Fruit fly (Drosophila melanogaster): ENCODE measurements around the gene Eaf6.

Gene Eaf6

dm6 chr3L:5577250-5578138 lies 30.6 kb downstream of the Eaf6 start, which contains the start of gene Msr-110 (continued):
- peak; percentile 95 for TF ChIP-seq eg (GFP tag; IDR thresholded peaks at IDR 0.05)
- peak; percentile 95 for TF ChIP-seq CG34406 (GFP tag; optimal IDR thresholded peaks at IDR 0.05)
- peak; percentile 63 for TF ChIP-seq CG31627 (GFP tag; optimal IDR thresholded peaks at IDR 0.05)
- TF ChIP-seq CG10669 (GFP tag; optimal IDR thresholded peaks at IDR 0.05), result peak; percentile 92
- peak; percentile 96 for TF ChIP-seq vri (GFP tag; optimal IDR thresholded peaks at IDR 0.05)
- TF ChIP-seq Eip75B (GFP tag; optimal IDR thresholded peaks at IDR 0.05), result peak; percentile 86
- TF ChIP-seq salr (GFP tag; optimal IDR thresholded peaks at IDR 0.05), result peak; percentile 91 to 96
- TF ChIP-seq Met (GFP tag; optimal IDR thresholded peaks at IDR 0.05), result peak; percentile 79
- peak; percentile 95 for TF ChIP-seq spab (GFP tag; optimal IDR thresholded peaks at IDR 0.05)
- TF ChIP-seq CG6854 (GFP tag; optimal IDR thresholded peaks at IDR 0.05), result peak; percentile 95
- TF ChIP-seq CG9139 (GFP tag; optimal IDR thresholded peaks at IDR 0.05), result peak; percentile 99
- peak; percentile 87 for TF ChIP-seq Sox15 (GFP tag; optimal IDR thresholded peaks at IDR 0.05)
- TF ChIP-seq Gug (GFP tag; IDR thresholded peaks at IDR 0.05), result peak; percentile 83
- peak; percentile 82 for TF ChIP-seq Eip93F (GFP tag; optimal IDR thresholded peaks at IDR 0.05)
- TF ChIP-seq pdm3 (GFP tag; optimal IDR thresholded peaks at IDR 0.05), result peak; percentile 83
- peak; percentile 86 for TF ChIP-seq fd59A (GFP tag; optimal IDR thresholded peaks at IDR 0.05)
- peak; percentile 86 for TF ChIP-seq CG7368 (GFP tag; optimal IDR thresholded peaks at IDR 0.05)
- peak; percentile 26 for TF ChIP-seq fkh (GFP tag; optimal IDR thresholded peaks at IDR 0.05)
- TF ChIP-seq CG6163 (GFP tag; IDR thresholded peaks at IDR 0.05), result peak; percentile 98
- peak; percentile 78 for TF ChIP-seq Sox14 (GFP tag; optimal IDR thresholded peaks at IDR 0.05)
- peak; percentile 97 for TF ChIP-seq net (GFP tag; optimal IDR thresholded peaks at IDR 0.05)
- peak; percentile 93 for TF ChIP-seq Lpt (GFP tag; optimal IDR thresholded peaks at IDR 0.05)
- peak; percentile 70 for TF ChIP-seq CG8319 (GFP tag; optimal IDR thresholded peaks at IDR 0.05)
- TF ChIP-seq CG10631 (GFP tag; optimal IDR thresholded peaks at IDR 0.05), result peak; percentile 92
- peak; percentile 85 for TF ChIP-seq CG3032 (tag; optimal IDR thresholded peaks at IDR 0.05)
- TF ChIP-seq CG1621 (tag; optimal IDR thresholded peaks at IDR 0.05), result peak; percentile 98
- TF ChIP-seq topi (GFP tag; optimal IDR thresholded peaks at IDR 0.05), result peak; percentile 86
- peak; percentile 89 for TF ChIP-seq acj6 (GFP tag; optimal IDR thresholded peaks at IDR 0.05)

dm6 chr3L:5576543-5576942 lies 31.6 kb downstream of the Eaf6 start:
- TF ChIP-seq CG3032 (tag; optimal IDR thresholded peaks at IDR 0.05) (no peak), CG6163 (GFP tag; IDR thresholded peaks at IDR 0.05) (peak; percentile 19; the same call in 1 of the 3 replicates), Sox14 (GFP tag; optimal IDR thresholded peaks at IDR 0.05) (no peak), Eip93F (GFP tag; optimal IDR thresholded peaks at IDR 0.05) (no peak), CG6808 (GFP tag; optimal IDR thresholded peaks at IDR 0.05) (no peak), CG1621 (tag; optimal IDR thresholded peaks at IDR 0.05) (no peak), cyc (GFP tag; optimal IDR thresholded peaks at IDR 0.05) (no peak), pdm3 (GFP tag; optimal IDR thresholded peaks at IDR 0.05) (peak; percentile 1), CG6854 (GFP tag; optimal IDR thresholded peaks at IDR 0.05) (no peak), eg (GFP tag; IDR thresholded peaks at IDR 0.05) (peak; percentile 47; the same call in 2 of the 3 replicates), fkh (GFP tag; optimal IDR thresholded peaks at IDR 0.05) (no peak), Eip78C (GFP tag) (peak; percentile 51), CG32006 (GFP tag; optimal IDR thresholded peaks at IDR 0.05) (peak; percentile 33), salr (GFP tag; optimal IDR thresholded peaks at IDR 0.05) (no peak), Sox15 (GFP tag; optimal IDR thresholded peaks at IDR 0.05) (no peak)

- TF ChIP-seq Eip78C (GFP tag) (peak; percentile 26), CG6792 (GFP tag; optimal IDR thresholded peaks at IDR 0.05) (no peak), CG32006 (GFP tag; optimal IDR thresholded peaks at IDR 0.05) (no peak), Hr4 (GFP tag; optimal IDR thresholded peaks at IDR 0.05) (no peak), CG8119 (GFP tag; IDR thresholded peaks at IDR 0.05) (no peak), CG6808 (GFP tag; optimal IDR thresholded peaks at IDR 0.05) (no peak), CG6163 (GFP tag; IDR thresholded peaks at IDR 0.05) (no peak), Blimp-1 (GFP tag; optimal IDR thresholded peaks at IDR 0.05) (no peak)
These were observed 32.6 kb downstream of the Eaf6 start for dm6 chr3L:5575524-5575923.

All from whole organism, prepupa.